Worm (Caenorhabditis elegans): ENCODE measurements around the gene F18C5.10.

DNA sequence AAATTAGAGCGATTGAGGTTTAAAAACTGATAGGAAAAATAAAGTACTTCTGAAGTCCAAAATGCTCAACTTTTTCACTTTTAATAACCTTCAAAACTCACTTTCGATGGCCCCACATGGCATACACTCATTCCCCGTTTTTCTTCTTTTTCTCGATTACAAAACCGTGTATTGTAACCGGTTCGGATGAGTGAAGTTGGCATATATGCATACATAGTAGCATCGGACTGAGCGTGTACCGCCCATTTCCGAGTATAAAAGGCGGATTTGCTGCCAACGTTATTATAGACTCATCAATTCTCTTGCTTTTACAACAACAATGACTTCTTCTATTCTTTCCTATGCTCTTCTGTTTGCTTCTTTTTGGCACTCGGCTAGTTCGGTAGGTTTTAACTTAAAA lies 21.5 kb upstream of the F18C5.10 start, which contains the start of gene C56C10.4:
- TF ChIP-seq Y79H2A.3 (GFP tag; conservative IDR thresholded peaks at IDR 0.05) (no peak), unc-62 (GFP tag; optimal IDR thresholded peaks at IDR 0.05) (no peak), madf-3 (GFP tag; IDR thresholded peaks at IDR 0.05) (no peak), ceh-91 (GFP tag; IDR thresholded peaks at IDR 0.05) (no peak), ceh-100 (GFP tag; IDR thresholded peaks at IDR 0.05) (no peak), mxl-1 (tag; optimal IDR thresholded peaks at IDR 0.05) (no peak), ama-1 (optimal IDR thresholded peaks at IDR 0.05) (no peak), ama-1 (GFP tag; optimal IDR thresholded peaks at IDR 0.05) (no peak), ccch-3 (GFP tag; optimal IDR thresholded peaks at IDR 0.05) (no peak), pha-4 (tag; optimal IDR thresholded peaks at IDR 0.05) (no peak), him-1 (tag; optimal IDR thresholded peaks at IDR 0.05) (no peak), ets-4 (GFP tag; optimal IDR thresholded peaks at IDR 0.05) (no peak), somi-1 (GFP tag; optimal IDR thresholded peaks at IDR 0.05) (no peak), nhr-27 (tag; optimal IDR thresholded peaks at IDR 0.05) (no peak)
